Fruit fly (Drosophila melanogaster) whole organism: ENCODE measurements around the gene CG14357.

Source experiments
- CG8478 ChIP-seq: fragments of >200 bp; optimal IDR thresholded peaks from 2 replicates; lab custom pipeline; 2018; ENCODE audit warnings: inconsistent platforms
- psq ChIP-seq: fragments of >200 bp; optimal IDR thresholded peaks from 2 replicates; lab custom pipeline; 2017
- usp ChIP-seq: fragments of >200 bp; optimal IDR thresholded peaks from 2 replicates; lab custom pipeline; 2017; ENCODE audit warnings: missing biosample characterization, missing genetic modification characterization, mixed read lengths

- TF ChIP-seq psq (lab: Kevin White, UChicago) = no peak
- TF ChIP-seq usp (GFP tag; lab: Kevin White, UChicago) = no peak
- no peak for TF ChIP-seq CG8478 (lab: Kevin White, UChicago)
Measured at dm6 chr3R:14122347-14122812, 10.4 kb upstream of the CG14357 start, which contains the start of the genes Abi and twf.
